Worm (Caenorhabditis elegans) whole organism, L2 larva: ENCODE results near the gene D2045.8.

ENCODE experiments used
- ZK546.5 ChIP-seq: sonication (generic microtip); optimal IDR thresholded peaks from 2 replicates; lab custom pipeline; 2017; ENCODE audit warnings: missing biosample characterization, missing genetic modification characterization
- aly-2 ChIP-seq: fragments of 150-350 bp; optimal IDR thresholded peaks from 2 replicates; lab custom pipeline; 2014; ENCODE audit warnings: missing biosample characterization, missing genetic modification characterization
- blmp-1 ChIP-seq: sonication (generic microtip); optimal IDR thresholded peaks from 2 replicates; lab custom pipeline; 2017; ENCODE audit warnings: missing genetic modification characterization, mild to moderate bottlenecking, missing compliant biosample characterization, antibody characterized with exemption, moderate library complexity; ENCODE audit not compliant: insufficient read depth
- dmd-4 ChIP-seq: sonication (generic microtip); optimal IDR thresholded peaks from 2 replicates; lab custom pipeline; 2017; ENCODE audit warnings: missing biosample characterization, missing genetic modification characterization
- lin-13 ChIP-seq: fragments of 150-350 bp; optimal IDR thresholded peaks from 2 replicates; lab custom pipeline; 2014; ENCODE audit warnings: missing biosample characterization, missing genetic modification reagents, missing genetic modification characterization
- mab-5 ChIP-seq: fragments of 150-350 bp; optimal IDR thresholded peaks from 2 replicates; lab custom pipeline; 2014; ENCODE audit warnings: missing biosample characterization, missing genetic modification characterization
- nhr-25 ChIP-seq: fragments of 150-350 bp; sonication (generic microtip); optimal IDR thresholded peaks from 3 replicates; lab custom pipeline; 2014; ENCODE audit warnings: missing biosample characterization, missing genetic modification characterization

DNA sequence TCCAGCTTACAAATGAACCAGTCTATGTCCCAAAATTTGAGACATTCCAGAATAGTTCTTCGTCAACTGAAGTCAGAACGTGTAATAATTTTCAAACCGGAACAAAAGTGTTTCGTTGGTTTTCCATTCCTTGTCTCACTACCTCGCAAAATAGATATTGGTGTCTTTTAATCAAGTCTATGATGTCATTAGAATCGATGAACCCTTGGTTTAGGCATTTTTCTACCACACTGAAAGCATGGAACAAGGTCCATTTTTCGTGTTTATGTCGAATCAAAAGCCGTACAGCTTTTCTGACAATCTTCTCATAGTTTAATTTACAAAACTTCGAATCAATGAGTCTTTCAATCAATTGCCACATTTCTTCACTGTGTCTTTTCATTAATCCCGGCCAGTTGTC is 35.4 kb upstream of the D2045.8 start, which contains the start of gene H04D03.7:
- TF ChIP-seq dmd-4 (tag; lab: Kevin White, UChicago) (no peak), aly-2 (no peak), mab-5 (tag; lab: Kevin White, UChicago) (no peak), nhr-25 (tag; lab: Kevin White, UChicago) (no peak), lin-13 (GFP tag; lab: Kevin White, UChicago) (no peak), blmp-1 (tag; lab: Kevin White, UChicago) (no peak), ZK546.5 (no peak)
